Fruit fly (Drosophila melanogaster): ENCODE data around the gene Ets65A.

- TF ChIP-seq pad (GFP tag; optimal IDR thresholded peaks at IDR 0.05) (no peak), CG1620 (GFP tag; optimal IDR thresholded peaks at IDR 0.05) (no peak), CG7101 (tag; optimal IDR thresholded peaks at IDR 0.05) (no peak), cnc (optimal IDR thresholded peaks at IDR 0.05) (no peak)
Measured at dm6 chr3L:6115505-6115904, 18.1 kb downstream of the Ets65A start.

All from whole organism, adult.